Fruit fly (Drosophila melanogaster) whole organism, wandering third instar larva: ENCODE data around the gene CG5664.

Experiments
- Abd-B ChIP-seq: fragments of >200 bp; optimal IDR thresholded peaks from 2 replicates; lab custom pipeline; 2017; ENCODE audit warnings: missing biosample characterization, missing genetic modification characterization
- CG9705 ChIP-seq: fragments of 200-800 bp; sonication (Bioruptor generic); optimal IDR thresholded peaks from 2 replicates; lab custom pipeline; 2018; ENCODE audit warnings: missing biosample characterization, mild to moderate bottlenecking, missing genetic modification characterization
- Dfd ChIP-seq: fragments of >200 bp; optimal IDR thresholded peaks from 2 replicates; lab custom pipeline; 2017; ENCODE audit warnings: missing biosample characterization, missing genetic modification characterization
- Dif ChIP-seq: fragments of 200-275, 200-300 bp; sonication (Bioruptor generic); optimal IDR thresholded peaks from 2 replicates; lab custom pipeline; 2018; ENCODE audit warnings: missing biosample characterization, missing genetic modification characterization; ENCODE audit not compliant: partially characterized antibody
- GATAd ChIP-seq: sonication (Bioruptor generic); optimal IDR thresholded peaks from 2 replicates; lab custom pipeline; 2016; ENCODE audit warnings: missing biosample characterization, missing genetic modification characterization
- HLH106 ChIP-seq: fragments of 200-800 bp; optimal IDR thresholded peaks from 3 replicates; lab custom pipeline; 2019; ENCODE audit warnings: missing biosample characterization, mild to moderate bottlenecking, missing genetic modification characterization, moderate library complexity
- Hnf4 ChIP-seq: fragments of 200-800 bp; sonication (Bioruptor generic); optimal IDR thresholded peaks from 2 replicates; lab custom pipeline; 2016; ENCODE audit warnings: missing biosample characterization, mild to moderate bottlenecking, missing genetic modification characterization
- Hr78 ChIP-seq: fragments of >200 bp; optimal IDR thresholded peaks from 2 replicates; lab custom pipeline; 2017; ENCODE audit warnings: missing biosample characterization, missing genetic modification characterization
- Hr83 ChIP-seq: fragments of 200-300 bp; sonication (Bioruptor generic); optimal IDR thresholded peaks from 2 replicates; lab custom pipeline; 2016; ENCODE audit warnings: missing biosample characterization, mild to moderate bottlenecking, missing genetic modification characterization, moderate library complexity; ENCODE audit not compliant: poor library complexity, severe bottlenecking
- Jra ChIP-seq: sonication (Bioruptor generic); optimal IDR thresholded peaks from 2 replicates; lab custom pipeline; 2016; ENCODE audit warnings: missing biosample characterization, missing genetic modification characterization
- Mio ChIP-seq: sonication (Bioruptor generic); optimal IDR thresholded peaks from 2 replicates; lab custom pipeline; 2016; ENCODE audit warnings: missing biosample characterization, missing genetic modification characterization
- N ChIP-seq: fragments of >200 bp; optimal IDR thresholded peaks from 2 replicates; lab custom pipeline; 2018; ENCODE audit warnings: missing biosample characterization, missing external identifiers, missing genetic modification characterization
- OdsH ChIP-seq: fragments of 200-800 bp; sonication (Bioruptor generic); optimal IDR thresholded peaks from 2 replicates; lab custom pipeline; 2016; ENCODE audit warnings: missing biosample characterization, mild to moderate bottlenecking, missing genetic modification characterization
- Vsx2 ChIP-seq: fragments of 200-300, 225-300 bp; sonication (Bioruptor generic); optimal IDR thresholded peaks from 2 replicates; lab custom pipeline; 2018; ENCODE audit warnings: missing biosample characterization, missing genetic modification characterization; ENCODE audit not compliant: partially characterized antibody
- br ChIP-seq: fragments of 200-800 bp; sonication (Bioruptor generic); optimal IDR thresholded peaks from 2 replicates; lab custom pipeline; 2016; ENCODE audit warnings: missing biosample characterization, missing genetic modification characterization
- brk ChIP-seq: fragments of 200-800 bp; sonication (Bioruptor generic); optimal IDR thresholded peaks from 2 replicates; lab custom pipeline; 2016; ENCODE audit warnings: missing biosample characterization, mild to moderate bottlenecking, missing genetic modification characterization
- dl ChIP-seq, 2 experiments: fragments of 175-275, 200-275 bp in 1 of 2; fragments of 200-275 bp in 1 of 2; sonication (Bioruptor generic); optimal IDR thresholded peaks; lab custom pipeline; 2018; ENCODE audit warnings: mild to moderate bottlenecking in 2 of 2, missing biosample characterization in 2 of 2, missing genetic modification characterization in 2 of 2, moderate library complexity in 2 of 2; ENCODE audit not compliant: partially characterized antibody in 2 of 2, insufficient read depth in 1 of 2
- dmrt93B ChIP-seq: fragments of 200-800 bp; sonication (Bioruptor generic); optimal IDR thresholded peaks from 2 replicates; lab custom pipeline; 2018; ENCODE audit warnings: missing biosample characterization, mild to moderate bottlenecking, missing genetic modification characterization
- dsf ChIP-seq: sonication (Bioruptor generic); optimal IDR thresholded peaks from 2 replicates; lab custom pipeline; 2016; ENCODE audit warnings: missing biosample characterization, missing genetic modification characterization, borderline replicate concordance
- ey ChIP-seq: fragments of 200-800 bp; sonication (Bioruptor generic); optimal IDR thresholded peaks from 2 replicates; lab custom pipeline; 2016; ENCODE audit warnings: missing biosample characterization, missing genetic modification characterization
- foxo ChIP-seq, 2 experiments: fragments of 200-800 bp; sonication (Bioruptor generic); optimal IDR thresholded peaks; 2 replicates in 1 of 2; 3 replicates in 1 of 2; lab custom pipeline; 2016 to 2017; ENCODE audit warnings: missing biosample characterization in 2 of 2, missing genetic modification characterization in 2 of 2
- fru ChIP-seq: fragments of 200-800 bp; sonication (Bioruptor generic); optimal IDR thresholded peaks from 3 replicates; lab custom pipeline; 2016; ENCODE audit warnings: missing biosample characterization, mild to moderate bottlenecking, missing genetic modification characterization
- h ChIP-seq: fragments of 200-800 bp; sonication (Bioruptor generic); optimal IDR thresholded peaks from 3 replicates; lab custom pipeline; 2016; ENCODE audit warnings: missing biosample characterization, mild to moderate bottlenecking, missing genetic modification characterization
- jim ChIP-seq: fragments of 175-275, 200-325 bp; sonication (Bioruptor generic); optimal IDR thresholded peaks from 2 replicates; lab custom pipeline; 2016; ENCODE audit warnings: missing biosample characterization, mild to moderate bottlenecking, missing genetic modification characterization
- lola ChIP-seq: fragments of >200 bp; optimal IDR thresholded peaks from 2 replicates; lab custom pipeline; 2017; ENCODE audit warnings: missing biosample characterization, missing genetic modification characterization
- psq ChIP-seq: fragments of 200-800 bp; sonication (Bioruptor generic); optimal IDR thresholded peaks from 3 replicates; lab custom pipeline; 2017; ENCODE audit warnings: missing biosample characterization, mild to moderate bottlenecking, missing genetic modification characterization, moderate library complexity
- rgr ChIP-seq: fragments of 200-800 bp; sonication (Bioruptor generic); optimal IDR thresholded peaks from 3 replicates; lab custom pipeline; 2016; ENCODE audit warnings: missing biosample characterization, mild to moderate bottlenecking, missing genetic modification characterization
- sv ChIP-seq: fragments of 200-800 bp; sonication (Bioruptor generic); optimal IDR thresholded peaks from 3 replicates; lab custom pipeline; 2016; ENCODE audit warnings: missing biosample characterization, missing genetic modification characterization
- tai ChIP-seq: sonication (Bioruptor generic); optimal IDR thresholded peaks from 2 replicates; lab custom pipeline; 2016; ENCODE audit warnings: missing biosample characterization, missing genetic modification characterization
- usp ChIP-seq: fragments of >200 bp; optimal IDR thresholded peaks from 2 replicates; lab custom pipeline; 2017; ENCODE audit warnings: missing biosample characterization, missing genetic modification characterization

Gene CG5664

dm6 chr3L:21479636-21480035 is 38.5 kb upstream of the CG5664 start:
- peak; percentile 44 for TF ChIP-seq h
- no peak for TF ChIP-seq Mio (GFP tag; lab: Kevin White, UChicago)
- no peak for TF ChIP-seq lola
- TF ChIP-seq dmrt93B (GFP tag; lab: Kevin White, UChicago) = peak; percentile 69
- no peak for TF ChIP-seq usp (GFP tag; lab: Kevin White, UChicago)
- peak; percentile 70 for TF ChIP-seq CG9705 (GFP tag; lab: Kevin White, UChicago)
- TF ChIP-seq tai (GFP tag; lab: Kevin White, UChicago) = no peak
- TF ChIP-seq Hr83 (GFP tag; lab: Kevin White, UChicago) = peak; percentile 54
- TF ChIP-seq psq (GFP tag; lab: Kevin White, UChicago) = peak; percentile 14
- no peak for TF ChIP-seq dsf (GFP tag; lab: Kevin White, UChicago)
- peak in 1 of 2 experiments; percentile 72 for TF ChIP-seq dl (GFP tag; optimal IDR thresholded peaks at IDR 0.05; lab: Kevin White, UChicago; ENCODE audit: insufficient read depth in 1 of 2, partially characterized antibody in 2 of 2)
- peak; percentile 48 for TF ChIP-seq fru (GFP tag; lab: Kevin White, UChicago)
- TF ChIP-seq rgr (GFP tag; lab: Kevin White, UChicago) = peak; percentile 71
- TF ChIP-seq Dif (GFP tag; lab: Kevin White, UChicago) = peak; percentile 52
- peak; percentile 22 for TF ChIP-seq Vsx2
- TF ChIP-seq br (GFP tag; lab: Kevin White, UChicago) = peak; percentile 38
- peak; percentile 18 for TF ChIP-seq Jra (GFP tag; lab: Kevin White, UChicago)
- peak; percentile 73 for TF ChIP-seq N
- TF ChIP-seq HLH106 (tag; lab: Kevin White, UChicago) = peak; percentile 51
- peak; percentile 15 for TF ChIP-seq Hr78
- peak in 1 of 2 experiments; percentile 31 for TF ChIP-seq foxo (GFP tag; optimal IDR thresholded peaks at IDR 0.05; lab: Kevin White, UChicago)
- TF ChIP-seq OdsH (GFP tag; lab: Kevin White, UChicago) = peak; percentile 48
- no peak for TF ChIP-seq ey (GFP tag; lab: Kevin White, UChicago)

dm6 chr3L:21477866-21478265 is 36.7 kb upstream of the CG5664 start:
- TF ChIP-seq sv (GFP tag; lab: Kevin White, UChicago) (no peak), GATAd (GFP tag; lab: Kevin White, UChicago) (no peak), lola (no peak), Dif (GFP tag; lab: Kevin White, UChicago) (no peak), brk (GFP tag; lab: Kevin White, UChicago) (no peak), dsf (GFP tag; lab: Kevin White, UChicago) (no peak), HLH106 (tag; lab: Kevin White, UChicago) (no peak), Mio (GFP tag; lab: Kevin White, UChicago) (no peak), Abd-B (GFP tag; lab: Kevin White, UChicago) (no peak), Dfd (GFP tag; lab: Kevin White, UChicago) (no peak), psq (GFP tag; lab: Kevin White, UChicago) (no peak)
- TF ChIP-seq, all 38 proteins: peak for 0

- no peak for TF ChIP-seq usp (GFP tag; lab: Kevin White, UChicago)
- no peak for TF ChIP-seq OdsH (GFP tag; lab: Kevin White, UChicago)
- TF ChIP-seq Abd-B (GFP tag; lab: Kevin White, UChicago) = no peak
- TF ChIP-seq lola = no peak
- no peak for TF ChIP-seq Hr83 (GFP tag; lab: Kevin White, UChicago)
- TF ChIP-seq GATAd (GFP tag; lab: Kevin White, UChicago) = no peak
- TF ChIP-seq dl (GFP tag; optimal IDR thresholded peaks at IDR 0.05; lab: Kevin White, UChicago; ENCODE audit: insufficient read depth in 1 of 2, partially characterized antibody in 2 of 2) = no peak
- no peak for TF ChIP-seq Dif (GFP tag; lab: Kevin White, UChicago)
- TF ChIP-seq rgr (GFP tag; lab: Kevin White, UChicago) = no peak
- no peak for TF ChIP-seq sv (GFP tag; lab: Kevin White, UChicago)
- TF ChIP-seq Mio (GFP tag; lab: Kevin White, UChicago) = no peak
- TF ChIP-seq brk (GFP tag; lab: Kevin White, UChicago) = no peak
- TF ChIP-seq Hnf4 = no peak
- TF ChIP-seq br (GFP tag; lab: Kevin White, UChicago) = no peak
- no peak for TF ChIP-seq jim (GFP tag; lab: Kevin White, UChicago)
Observed at dm6 chr3L:21476429-21477006, 35.4 kb upstream of the CG5664 start, which contains the start of gene croc. croc (minus strand) TSS chr3L:21476479.

- TF ChIP-seq ey (GFP tag; lab: Kevin White, UChicago) = no peak
- TF ChIP-seq Dfd (GFP tag; lab: Kevin White, UChicago) = peak; percentile 93
- no peak for TF ChIP-seq Hr78
- no peak for TF ChIP-seq h
Observed at dm6 chr3L:21471895-21472294, 30.7 kb upstream of the CG5664 start.
